Worm (Caenorhabditis elegans) whole organism, L4 larva: ENCODE measurements around the gene K09E2.2.

ENCODE experiments used
- F10B5.3 ChIP-seq: sonication (generic microtip); optimal IDR thresholded peaks from 2 replicates; lab custom pipeline; 2016; ENCODE audit warnings: mild to moderate bottlenecking, missing genetic modification characterization, missing compliant biosample characterization
- F37D6.2 ChIP-seq: sonication (generic microtip); optimal IDR thresholded peaks from 2 replicates; lab custom pipeline; 2016; ENCODE audit warnings: mild to moderate bottlenecking, missing genetic modification characterization, missing compliant biosample characterization
- F44E2.7 ChIP-seq: fragments of 200-800 bp; sonication (Bioruptor generic); IDR thresholded peaks from 2 replicates; pipeline ENCODE4 v2.1.2; 2022; ENCODE audit warnings: missing genetic modification characterization, missing compliant biosample characterization
- R02D3.7 ChIP-seq: fragments of 150-350 bp; sonication (generic microtip); optimal IDR thresholded peaks from 3 replicates; lab custom pipeline; 2014; ENCODE audit warnings: missing biosample characterization, missing genetic modification characterization
- T20F7.1 ChIP-seq: fragments of 200-800 bp; sonication (Bioruptor generic); optimal IDR thresholded peaks from 2 replicates; lab custom pipeline; 2018; ENCODE audit warnings: mild to moderate bottlenecking, missing genetic modification characterization, missing compliant biosample characterization
- T26A8.4 ChIP-seq: fragments of 200-800 bp; sonication (Bioruptor generic); IDR thresholded peaks from 2 replicates; pipeline ENCODE4 v1.3.6; 2022; ENCODE audit warnings: missing genetic modification characterization, missing compliant biosample characterization
- Y5F2A.4 ChIP-seq: fragments of 200-800 bp; sonication (Bioruptor generic); optimal IDR thresholded peaks from 2 replicates; lab custom pipeline; 2018; ENCODE audit warnings: mild to moderate bottlenecking, missing genetic modification characterization, missing compliant biosample characterization
- aha-1 ChIP-seq: fragments of 150-350 bp; peaks from one replicate; lab custom pipeline; 2014; ENCODE audit warnings: missing biosample characterization, missing genetic modification characterization
- aly-2 ChIP-seq: sonication (generic microtip); optimal IDR thresholded peaks from 2 replicates; lab custom pipeline; 2018; ENCODE audit warnings: missing biosample characterization, missing genetic modification characterization
- ama-1 ChIP-seq: fragments of 150-350 bp; optimal IDR thresholded peaks from 2 replicates; lab custom pipeline; 2014; ENCODE audit warnings: inconsistent platforms, mixed read lengths
- ceh-32 ChIP-seq: sonication (generic microtip); optimal IDR thresholded peaks from 2 replicates; lab custom pipeline; 2016; ENCODE audit warnings: mild to moderate bottlenecking, missing genetic modification characterization, missing compliant biosample characterization; ENCODE audit not compliant: poor library complexity
- ces-1 ChIP-seq: fragments of 150-350 bp; sonication (generic microtip); optimal IDR thresholded peaks from 4 replicates; lab custom pipeline; 2014; ENCODE audit warnings: missing biosample characterization, missing genetic modification reagents, missing genetic modification characterization
- daf-16 ChIP-seq, 3 experiments: sonication (generic microtip); optimal IDR thresholded peaks; 2 replicates each; lab custom pipeline; 2016 to 2017; ENCODE audit warnings: missing genetic modification characterization in 3 of 3, missing genetic modification reagents in 3 of 3, mild to moderate bottlenecking in 2 of 3, missing compliant biosample characterization in 2 of 3, missing biosample characterization in 1 of 3, moderate library complexity in 1 of 3
- dmd-6 ChIP-seq: fragments of 200-800 bp; sonication (Bioruptor generic); IDR thresholded peaks from 2 replicates; pipeline ENCODE4 v1.3.6; 2022; ENCODE audit warnings: missing genetic modification reagents, missing genetic modification characterization, missing compliant biosample characterization
- dve-1 ChIP-seq: sonication (generic microtip); optimal IDR thresholded peaks from 2 replicates; lab custom pipeline; 2017; ENCODE audit warnings: antibody characterized with exemption, mild to moderate bottlenecking, missing genetic modification characterization, missing compliant biosample characterization; ENCODE audit not compliant: insufficient read depth
- hif-1 ChIP-seq, 2 experiments: sonication (generic microtip); optimal IDR thresholded peaks; 2 replicates each; lab custom pipeline; 2016 to 2017; ENCODE audit warnings: missing compliant biosample characterization in 2 of 2, missing genetic modification characterization in 2 of 2, missing genetic modification reagents in 2 of 2, missing genotype in 2 of 2, mild to moderate bottlenecking in 1 of 2
- hlh-11 ChIP-seq: fragments of 200-800 bp; sonication (Bioruptor generic); optimal IDR thresholded peaks from 2 replicates; lab custom pipeline; 2018; ENCODE audit warnings: mild to moderate bottlenecking, missing genetic modification characterization, missing compliant biosample characterization
- jun-1 ChIP-seq: fragments of 150-350 bp; optimal IDR thresholded peaks from 2 replicates; lab custom pipeline; 2014; ENCODE audit warnings: missing biosample characterization, missing genetic modification reagents, missing genetic modification characterization
- lim-7 ChIP-seq: fragments of 200-800 bp; sonication (Bioruptor generic); IDR thresholded peaks from 2 replicates; pipeline ENCODE4 v1.3.6; 2022; ENCODE audit warnings: missing genetic modification characterization, missing compliant biosample characterization
- lin-13 ChIP-seq: fragments of 150-350 bp; optimal IDR thresholded peaks from 2 replicates; lab custom pipeline; 2014; ENCODE audit warnings: missing biosample characterization, missing genetic modification reagents, missing genetic modification characterization
- lin-15B ChIP-seq: fragments of 150-350 bp; sonication (generic microtip); optimal IDR thresholded peaks from 3 replicates; lab custom pipeline; 2014; ENCODE audit warnings: missing biosample characterization, missing genetic modification characterization
- lin-29 ChIP-seq: fragments of 200-800 bp; sonication (Bioruptor generic); IDR thresholded peaks from 2 replicates; pipeline ENCODE4 v1.3.6; 2022; ENCODE audit warnings: missing genetic modification reagents, missing genetic modification characterization, missing compliant biosample characterization
- lin-39 ChIP-seq: fragments of 150-350 bp; optimal IDR thresholded peaks from 2 replicates; lab custom pipeline; 2014; ENCODE audit warnings: missing biosample characterization, missing genetic modification reagents, missing genetic modification characterization
- lir-3 ChIP-seq: sonication (generic microtip); optimal IDR thresholded peaks from 2 replicates; lab custom pipeline; 2016; ENCODE audit warnings: mild to moderate bottlenecking, missing genetic modification characterization, missing compliant biosample characterization
- mdt-29 ChIP-seq: fragments of 200-800 bp; sonication (Bioruptor generic); IDR thresholded peaks from 2 replicates; pipeline ENCODE4 v1.3.6; 2022; ENCODE audit warnings: missing genetic modification reagents, missing genetic modification characterization, missing compliant biosample characterization
- mes-2 ChIP-seq: sonication (generic microtip); optimal IDR thresholded peaks from 2 replicates; lab custom pipeline; 2016; ENCODE audit warnings: missing genotype, mild to moderate bottlenecking, missing genetic modification characterization, missing compliant biosample characterization; ENCODE audit not compliant: poor library complexity, severe bottlenecking
- mxl-2 ChIP-seq: fragments of 200-800 bp; sonication (Bioruptor generic); conservative IDR thresholded peaks from 2 replicates; pipeline ENCODE4 v1.3.6; 2022; ENCODE audit warnings: missing genetic modification reagents, missing genetic modification characterization, missing compliant biosample characterization
- mxl-3 ChIP-seq: fragments of 200-800 bp; sonication (Bioruptor generic); optimal IDR thresholded peaks from 2 replicates; lab custom pipeline; 2018; ENCODE audit warnings: mild to moderate bottlenecking, missing genetic modification characterization, missing compliant biosample characterization
- nhr-10 ChIP-seq: fragments of 150-350 bp; optimal IDR thresholded peaks from 2 replicates; lab custom pipeline; 2014; ENCODE audit warnings: missing biosample characterization, missing genetic modification characterization
- nhr-102 ChIP-seq: sonication (generic microtip); optimal IDR thresholded peaks from 2 replicates; lab custom pipeline; 2016; ENCODE audit warnings: mild to moderate bottlenecking, missing genetic modification characterization, moderate library complexity, missing compliant biosample characterization
- nhr-237 ChIP-seq: sonication (generic microtip); optimal IDR thresholded peaks from 2 replicates; lab custom pipeline; 2017; ENCODE audit warnings: missing biosample characterization, missing genetic modification characterization
- nhr-25 ChIP-seq: sonication (generic microtip); optimal IDR thresholded peaks from 2 replicates; lab custom pipeline; 2017; ENCODE audit warnings: missing genetic modification characterization, mild to moderate bottlenecking, missing compliant biosample characterization, antibody characterized with exemption, moderate library complexity, borderline replicate concordance; ENCODE audit not compliant: insufficient read depth
- nhr-28 ChIP-seq: fragments of 150-350 bp; optimal IDR thresholded peaks from 2 replicates; lab custom pipeline; 2014; ENCODE audit warnings: missing biosample characterization, missing genetic modification characterization
- nhr-41 ChIP-seq: fragments of 200-800 bp; sonication (Bioruptor generic); IDR thresholded peaks from 2 replicates; pipeline ENCODE4 v1.3.6; 2022; ENCODE audit warnings: missing genetic modification reagents, missing genetic modification characterization, missing compliant biosample characterization
- nhr-42 ChIP-seq: fragments of 200-800 bp; sonication (Bioruptor generic); IDR thresholded peaks from 2 replicates; pipeline ENCODE4 v1.3.6; 2022; ENCODE audit warnings: missing genetic modification characterization, missing compliant biosample characterization
- nhr-6 ChIP-seq: fragments of 150-350 bp; optimal IDR thresholded peaks from 2 replicates; lab custom pipeline; 2014; ENCODE audit warnings: missing biosample characterization, missing genetic modification characterization
- nhr-77 ChIP-seq: fragments of 150-350 bp; optimal IDR thresholded peaks from 2 replicates; lab custom pipeline; 2014; ENCODE audit warnings: missing biosample characterization, missing genetic modification characterization
- rbr-2 ChIP-seq: sonication (generic microtip); optimal IDR thresholded peaks from 2 replicates; lab custom pipeline; 2016; ENCODE audit warnings: missing genotype, missing genetic modification characterization, missing compliant biosample characterization
- sdz-12 ChIP-seq: fragments of 200-800 bp; sonication (Bioruptor generic); optimal IDR thresholded peaks from 2 replicates; lab custom pipeline; 2018; ENCODE audit warnings: mild to moderate bottlenecking, missing genetic modification characterization, missing compliant biosample characterization
- spr-1 ChIP-seq: sonication (generic microtip); optimal IDR thresholded peaks from 2 replicates; lab custom pipeline; 2016; ENCODE audit warnings: mild to moderate bottlenecking, missing genetic modification characterization, missing compliant biosample characterization
- spr-3 ChIP-seq: fragments of 200-800 bp; sonication (Bioruptor generic); optimal IDR thresholded peaks from 2 replicates; lab custom pipeline; 2018; ENCODE audit warnings: mild to moderate bottlenecking, missing genetic modification characterization, missing compliant biosample characterization
- tra-1 ChIP-seq: fragments of 200-800 bp; sonication (Bioruptor generic); IDR thresholded peaks from 2 replicates; pipeline ENCODE4 v1.3.6; 2022; ENCODE audit warnings: missing genetic modification reagents, missing genetic modification characterization, missing compliant biosample characterization
- unc-130 ChIP-seq: sonication (generic microtip); optimal IDR thresholded peaks from 2 replicates; lab custom pipeline; 2016; ENCODE audit warnings: missing genetic modification reagents, missing genetic modification characterization, missing compliant biosample characterization
- zip-11 ChIP-seq: fragments of 200-800 bp; sonication (Bioruptor generic); IDR thresholded peaks from 2 replicates; pipeline ENCODE4 v1.3.6; 2022; ENCODE audit warnings: missing genetic modification characterization, missing compliant biosample characterization
- ztf-11 ChIP-seq: fragments of 150-350 bp; optimal IDR thresholded peaks from 2 replicates; lab custom pipeline; 2014; ENCODE audit warnings: missing biosample characterization, missing genetic modification characterization
- ztf-7 ChIP-seq: fragments of 150-350 bp; optimal IDR thresholded peaks from 2 replicates; lab custom pipeline; 2014; ENCODE audit warnings: missing biosample characterization, missing genetic modification characterization

Gene K09E2.2

DNA sequence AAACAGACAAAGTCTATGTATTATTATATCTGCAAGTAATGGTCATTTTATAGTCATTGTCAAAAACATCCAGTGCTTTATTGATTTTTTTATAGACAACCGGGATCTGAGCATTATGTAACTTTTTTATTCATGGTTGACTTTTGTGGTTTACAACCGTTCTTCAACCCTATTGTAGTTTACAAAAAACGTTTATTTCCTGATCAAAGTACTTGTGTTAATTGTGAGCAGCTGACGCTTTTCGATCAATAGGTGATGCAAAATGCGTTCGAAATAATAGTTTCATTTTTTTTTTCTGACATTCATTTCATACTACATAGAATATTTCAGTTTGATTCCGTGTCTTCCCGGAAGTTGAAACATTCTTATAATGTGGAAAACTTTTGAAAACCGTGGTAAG lies at the start of gene K09E2.2, which contains the start of gene K09E2.3:
TSS of gene K09E2.2 (plus strand) at position 301 of the 400 bp plus-strand sequence.
TSS of gene K09E2.3 (plus strand) at position 325 of the 400 bp plus-strand sequence.
- no peak for TF ChIP-seq lin-15B (tag; lab: Kevin White, UChicago)
- no peak for TF ChIP-seq zip-11 (GFP tag; lab: Robert Waterston, UW)
- TF ChIP-seq unc-130 (GFP tag; lab: Kevin White, UChicago): no peak
- no peak for TF ChIP-seq hif-1 (tag; optimal IDR thresholded peaks at IDR 0.05; lab: Kevin White, UChicago)
- no peak for TF ChIP-seq nhr-6 (tag; lab: Kevin White, UChicago)
- no peak for TF ChIP-seq rbr-2
- TF ChIP-seq R02D3.7 (tag; lab: Kevin White, UChicago): no peak
- no peak for TF ChIP-seq mxl-3 (GFP tag; lab: Kevin White, UChicago)
- TF ChIP-seq nhr-10: no peak

DNA sequence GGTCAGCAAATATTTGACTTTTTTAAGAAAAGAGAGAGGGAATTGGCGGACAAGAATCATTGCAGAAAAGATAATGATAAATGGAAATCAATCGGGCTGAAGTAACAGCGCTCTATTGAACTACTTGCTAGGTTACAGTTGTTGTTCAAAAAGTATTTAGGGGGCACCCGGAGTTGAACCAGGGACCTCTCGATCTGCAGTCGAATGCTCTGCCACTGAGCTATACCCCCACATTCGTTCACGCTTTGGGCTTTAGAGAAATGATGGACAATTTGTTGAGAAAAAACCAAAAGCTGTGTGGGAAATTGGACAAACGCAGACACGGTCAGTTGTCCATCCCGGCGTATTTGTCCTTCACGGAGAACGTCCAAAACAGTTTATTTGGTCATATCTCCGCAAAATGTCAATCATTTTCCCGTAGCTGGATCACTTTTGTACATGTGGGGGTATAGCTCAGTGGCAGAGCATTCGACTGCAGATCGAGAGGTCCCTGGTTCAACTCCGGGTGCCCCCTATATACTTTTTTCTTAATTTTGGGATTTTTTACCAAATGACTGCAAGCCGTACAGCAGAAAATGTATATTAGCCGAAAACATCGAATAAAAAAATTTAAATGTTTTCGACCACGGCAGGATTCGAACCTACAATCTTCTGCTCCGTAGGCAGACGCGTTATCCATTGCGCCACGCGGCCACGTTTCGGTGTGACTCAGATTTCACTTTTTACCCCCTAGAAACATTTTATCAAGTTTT lies 48.8 kb upstream of the K09E2.2 start:
- TF ChIP-seq nhr-25 (tag; lab: Kevin White, UChicago) (no peak), sdz-12 (peak; percentile 15), mxl-2 (GFP tag; lab: Robert Waterston, UW) (0 out of 2 replicates have a peak, but pooled peaks have one; percentile 7), Y5F2A.4 (GFP tag; lab: Kevin White, UChicago) (no peak), lin-15B (tag; lab: Kevin White, UChicago) (no peak), dve-1 (tag; lab: Kevin White, UChicago) (peak; percentile 64), lin-39 (no peak), daf-16 (GFP tag; optimal IDR thresholded peaks at IDR 0.05; lab: Kevin White, UChicago) (peak; percentile 8 to 46), daf-16 (tag; optimal IDR thresholded peaks at IDR 0.05; lab: Kevin White, UChicago) (peak; percentile 67), zip-11 (GFP tag; lab: Robert Waterston, UW) (peak; percentile 83), T26A8.4 (GFP tag; lab: Robert Waterston, UW) (peak; percentile 89), mes-2 (tag; lab: Kevin White, UChicago) (no peak), rbr-2 (peak; percentile 56), dmd-6 (GFP tag; lab: Robert Waterston, UW) (peak; percentile 34), nhr-6 (tag; lab: Kevin White, UChicago) (peak; percentile 5), jun-1 (tag; lab: Kevin White, UChicago) (no peak), T20F7.1 (peak; percentile 44), lir-3 (peak; percentile 55), nhr-28 (peak; percentile 20), ceh-32 (tag; lab: Kevin White, UChicago) (no peak), lim-7 (GFP tag; lab: Robert Waterston, UW) (peak; percentile 78), F44E2.7 (GFP tag; lab: Robert Waterston, UW) (peak; percentile 57; the same call in 1 of the 2 replicates), F37D6.2 (tag; lab: Kevin White, UChicago) (peak; percentile 1), ama-1 (no peak), mdt-29 (GFP tag; lab: Robert Waterston, UW) (0 out of 2 replicates have a peak, but pooled peaks have one; percentile 36), nhr-77 (tag; lab: Kevin White, UChicago) (peak; percentile 14), unc-130 (GFP tag; lab: Kevin White, UChicago) (peak; percentile 2), F10B5.3 (tag; lab: Kevin White, UChicago) (peak; percentile 45), aha-1 (tag; lab: Kevin White, UChicago) (peak; percentile 99), nhr-42 (GFP tag; lab: Robert Waterston, UW) (0 out of 2 replicates have a peak, but pooled peaks have one; percentile 11), spr-1 (tag; lab: Kevin White, UChicago) (peak; percentile 73), spr-3 (peak; percentile 22), ztf-11 (tag; lab: Kevin White, UChicago) (no peak), ztf-7 (peak; percentile 15), nhr-102 (tag; lab: Kevin White, UChicago) (peak; percentile 55), ces-1 (no peak), nhr-41 (peak; percentile 48), mxl-3 (GFP tag; lab: Kevin White, UChicago) (peak; percentile 61), aly-2 (tag; lab: Kevin White, UChicago) (no peak), lin-13 (GFP tag; lab: Kevin White, UChicago) (peak; percentile 44), lin-29 (no peak), nhr-237 (no peak), tra-1 (GFP tag; lab: Robert Waterston, UW) (peak; percentile 70), hlh-11 (tag; lab: Kevin White, UChicago) (peak; percentile 44)
